Worm (Caenorhabditis elegans) whole organism, young adult: Measurements from ENCODE around the gene glb-14.

Experiments
- B0019.2 ChIP-seq: fragments of 200-800 bp; sonication (Bioruptor generic); conservative IDR thresholded peaks from 2 replicates; pipeline ENCODE4 v1.3.6; 2022; ENCODE audit warnings: missing genetic modification reagents, missing genetic modification characterization, missing compliant biosample characterization
- D2030.7 ChIP-seq: fragments of 200-800 bp; sonication (Bioruptor generic); IDR thresholded peaks from 2 replicates; pipeline ENCODE4 v1.3.6; 2022; ENCODE audit warnings: missing genetic modification reagents, missing genetic modification characterization, missing compliant biosample characterization
- F23B12.7 ChIP-seq: sonication (generic microtip); optimal IDR thresholded peaks from 2 replicates; lab custom pipeline; 2017; ENCODE audit warnings: missing genetic modification characterization, mild to moderate bottlenecking, missing compliant biosample characterization, antibody characterized with exemption, moderate library complexity; ENCODE audit not compliant: insufficient read depth
- F33H1.4 ChIP-seq: fragments of 200-800 bp; sonication (Bioruptor generic); IDR thresholded peaks from 2 replicates; pipeline ENCODE4 v1.3.6; 2022; ENCODE audit warnings: missing genetic modification reagents, missing genetic modification characterization, missing compliant biosample characterization
- F37B4.10 ChIP-seq: fragments of 200-800 bp; sonication (Bioruptor generic); IDR thresholded peaks from 2 replicates; pipeline ENCODE4 v1.3.6; 2022; ENCODE audit warnings: missing genetic modification characterization, missing compliant biosample characterization
- F39B2.1 ChIP-seq: fragments of 200-800 bp; sonication (Bioruptor generic); IDR thresholded peaks from 2 replicates; pipeline ENCODE4 v1.3.6; 2022; ENCODE audit warnings: missing genetic modification reagents, missing genetic modification characterization, missing compliant biosample characterization
- Y53F4B.3 ChIP-seq: fragments of 200-800 bp; sonication (Bioruptor generic); IDR thresholded peaks from 2 replicates; pipeline ENCODE4 v1.3.6; 2022; ENCODE audit warnings: missing genetic modification reagents, missing genetic modification characterization, missing compliant biosample characterization
- Y53G8AR.9 ChIP-seq: fragments of 200-800 bp; sonication (Bioruptor generic); conservative IDR thresholded peaks from 2 replicates; pipeline ENCODE4 v1.3.6; 2022; ENCODE audit warnings: missing genetic modification reagents, missing genetic modification characterization, missing compliant biosample characterization
- Y56A3A.18 ChIP-seq: fragments of 200-800 bp; sonication (Bioruptor generic); IDR thresholded peaks from 2 replicates; pipeline ENCODE4 v1.3.6; 2022; ENCODE audit warnings: missing genetic modification reagents, missing genetic modification characterization, missing compliant biosample characterization
- ZK185.1 ChIP-seq: sonication (generic microtip); optimal IDR thresholded peaks from 2 replicates; lab custom pipeline; 2016; ENCODE audit warnings: mild to moderate bottlenecking, missing genetic modification characterization, missing compliant biosample characterization; ENCODE audit not compliant: poor library complexity, severe bottlenecking
- akir-1 ChIP-seq: fragments of 200-800 bp; sonication (Bioruptor generic); optimal IDR thresholded peaks from 2 replicates; lab custom pipeline; 2018; ENCODE audit warnings: mild to moderate bottlenecking, missing genetic modification characterization, moderate library complexity, missing compliant biosample characterization
- ama-1 ChIP-seq, 3 experiments: fragments of 150-350 bp in 1 of 3; sonication (generic microtip) in 2 of 3; optimal IDR thresholded peaks; 2 replicates each; lab custom pipeline; 2014 to 2018; ENCODE audit warnings: missing biosample characterization in 2 of 3, missing genetic modification characterization in 2 of 3, missing genetic modification reagents in 2 of 3
- atf-7 ChIP-seq: sonication (generic microtip); optimal IDR thresholded peaks from 2 replicates; lab custom pipeline; 2017; ENCODE audit warnings: mild to moderate bottlenecking, missing genetic modification characterization, missing compliant biosample characterization
- attf-5 ChIP-seq: fragments of 200-800 bp; sonication (Bioruptor generic); optimal IDR thresholded peaks from 2 replicates; lab custom pipeline; 2018; ENCODE audit warnings: mild to moderate bottlenecking, missing genetic modification characterization, missing compliant biosample characterization
- attf-6 ChIP-seq: fragments of 200-800 bp; sonication (Bioruptor generic); IDR thresholded peaks from 2 replicates; pipeline ENCODE4 v1.3.6; 2022; ENCODE audit warnings: missing genetic modification reagents, missing genetic modification characterization, missing compliant biosample characterization
- ceh-40 ChIP-seq: fragments of 200-800 bp; sonication (Bioruptor generic); IDR thresholded peaks from 2 replicates; pipeline ENCODE4 v1.3.6; 2022; ENCODE audit warnings: missing genetic modification characterization, missing compliant biosample characterization
- ceh-58 ChIP-seq: fragments of 200-800 bp; sonication (Bioruptor generic); IDR thresholded peaks from 2 replicates; pipeline ENCODE4 v1.3.6; 2022; ENCODE audit warnings: missing genetic modification characterization, missing compliant biosample characterization
- ceh-91 ChIP-seq: fragments of 200-800 bp; sonication (Bioruptor generic); IDR thresholded peaks from 2 replicates; pipeline ENCODE4 v1.3.6; 2022; ENCODE audit warnings: missing genetic modification reagents, missing genetic modification characterization, missing compliant biosample characterization
- die-1 ChIP-seq: sonication (generic microtip); optimal IDR thresholded peaks from 2 replicates; lab custom pipeline; 2016; ENCODE audit warnings: missing genotype, mild to moderate bottlenecking, missing genetic modification characterization, missing compliant biosample characterization
- dox-1 ChIP-seq: fragments of 200-800 bp; sonication (Bioruptor generic); IDR thresholded peaks from 2 replicates; pipeline ENCODE4 v1.3.6; 2022; ENCODE audit warnings: missing genetic modification reagents, missing genetic modification characterization, missing compliant biosample characterization
- egrh-3 ChIP-seq: fragments of 200-800 bp; sonication (Bioruptor generic); IDR thresholded peaks from 2 replicates; pipeline ENCODE4 v1.3.6; 2022; ENCODE audit warnings: missing genetic modification reagents, missing genetic modification characterization, missing compliant biosample characterization
- hmg-1.2 ChIP-seq: fragments of 200-800 bp; sonication (Bioruptor generic); IDR thresholded peaks from 2 replicates; pipeline ENCODE4 v1.3.6; 2022; ENCODE audit warnings: missing genetic modification reagents, missing genetic modification characterization, missing compliant biosample characterization
- hrde-1 ChIP-seq: sonication (generic microtip); optimal IDR thresholded peaks from 2 replicates; lab custom pipeline; 2016; ENCODE audit warnings: missing genetic modification characterization, mild to moderate bottlenecking, missing compliant biosample characterization, moderate library complexity, missing genotype, missing genetic modification reagents, borderline replicate concordance
- hsf-1 ChIP-seq: fragments of 200-800 bp; sonication (Bioruptor generic); IDR thresholded peaks from 2 replicates; pipeline ENCODE4 v1.3.6; 2022; ENCODE audit warnings: missing genetic modification reagents, missing genetic modification characterization, missing compliant biosample characterization
- lag-1 ChIP-seq: fragments of 200-800 bp; sonication (Bioruptor generic); IDR thresholded peaks from 2 replicates; pipeline ENCODE4 v1.3.6; 2022; ENCODE audit warnings: missing genetic modification reagents, missing genetic modification characterization, missing compliant biosample characterization
- let-607 ChIP-seq, 2 experiments: fragments of 200-800 bp in 1 of 2; sonication (Bioruptor generic) in 1 of 2; sonication (generic microtip) in 1 of 2; optimal IDR thresholded peaks; 2 replicates each; lab custom pipeline; 2016 to 2018; ENCODE audit warnings: mild to moderate bottlenecking in 2 of 2, missing compliant biosample characterization in 2 of 2, missing genetic modification characterization in 2 of 2, moderate library complexity in 2 of 2, missing genotype in 1 of 2
- lin-35 ChIP-seq, 3 experiments: fragments of 150-350 bp in 2 of 3; sonication (generic microtip) in 1 of 3; optimal IDR thresholded peaks; 2 replicates each; lab custom pipeline; 2014 to 2018; ENCODE audit warnings: missing biosample characterization in 3 of 3, missing genetic modification characterization in 3 of 3, missing genetic modification reagents in 3 of 3
- lin-40 ChIP-seq: sonication (generic microtip); optimal IDR thresholded peaks from 2 replicates; lab custom pipeline; 2016; ENCODE audit warnings: missing genetic modification characterization, mild to moderate bottlenecking, missing compliant biosample characterization, missing genotype, missing genetic modification reagents
- lir-1 ChIP-seq: fragments of 200-800 bp; sonication (Bioruptor generic); conservative IDR thresholded peaks from 2 replicates; pipeline ENCODE4 v1.3.6; 2022; ENCODE audit warnings: missing genetic modification reagents, missing genetic modification characterization, missing compliant biosample characterization
- lsl-1 ChIP-seq: fragments of 200-800 bp; sonication (Bioruptor generic); optimal IDR thresholded peaks from 2 replicates; lab custom pipeline; 2018; ENCODE audit warnings: mild to moderate bottlenecking, missing genetic modification characterization, moderate library complexity, missing compliant biosample characterization
- madf-3 ChIP-seq: fragments of 200-800 bp; sonication (Bioruptor generic); IDR thresholded peaks from 2 replicates; pipeline ENCODE4 v1.3.6; 2022; ENCODE audit warnings: missing genetic modification reagents, missing genetic modification characterization, missing compliant biosample characterization
- mel-28 ChIP-seq: sonication (generic microtip); optimal IDR thresholded peaks from 2 replicates; lab custom pipeline; 2016; ENCODE audit warnings: borderline replicate concordance, mild to moderate bottlenecking, missing genetic modification characterization, missing compliant biosample characterization
- nfya-1 ChIP-seq: sonication (generic microtip); optimal IDR thresholded peaks from 2 replicates; lab custom pipeline; 2017; ENCODE audit warnings: antibody characterized with exemption, missing compliant biosample characterization, missing genetic modification characterization, borderline replicate concordance; ENCODE audit not compliant: insufficient read depth
- nfyb-1 ChIP-seq: fragments of 200-800 bp; sonication (Bioruptor generic); IDR thresholded peaks from 2 replicates; pipeline ENCODE4 v1.3.6; 2022; ENCODE audit warnings: missing genetic modification reagents, missing genetic modification characterization, missing compliant biosample characterization
- nhr-179 ChIP-seq: sonication (generic microtip); optimal IDR thresholded peaks from 2 replicates; lab custom pipeline; 2016; ENCODE audit warnings: mild to moderate bottlenecking, missing genetic modification characterization, missing compliant biosample characterization
- nhr-90 ChIP-seq: sonication (generic microtip); optimal IDR thresholded peaks from 2 replicates; lab custom pipeline; 2016; ENCODE audit warnings: missing genotype, mild to moderate bottlenecking, missing genetic modification characterization, missing compliant biosample characterization
- pbrm-1 ChIP-seq: fragments of 200-800 bp; sonication (Bioruptor generic); IDR thresholded peaks from 2 replicates; pipeline ENCODE4 v1.3.6; 2022; ENCODE audit warnings: missing genetic modification reagents, missing genetic modification characterization, missing compliant biosample characterization
- rcor-1 ChIP-seq: fragments of 200-800 bp; sonication (Bioruptor generic); IDR thresholded peaks from 2 replicates; pipeline ENCODE4 v1.3.6; 2022; ENCODE audit warnings: missing genetic modification reagents, missing genetic modification characterization, missing compliant biosample characterization
- repo-1 ChIP-seq: sonication (generic microtip); optimal IDR thresholded peaks from 2 replicates; lab custom pipeline; 2017; ENCODE audit warnings: mild to moderate bottlenecking, missing genetic modification characterization, missing compliant biosample characterization
- sdz-38 ChIP-seq: sonication (generic microtip); optimal IDR thresholded peaks from 2 replicates; lab custom pipeline; 2016; ENCODE audit warnings: missing genotype, missing genetic modification characterization, missing compliant biosample characterization
- snpc-1.1 ChIP-seq: sonication (generic microtip); optimal IDR thresholded peaks from 2 replicates; lab custom pipeline; 2017; ENCODE audit warnings: missing genetic modification characterization, mild to moderate bottlenecking, missing compliant biosample characterization, antibody characterized with exemption, moderate library complexity, missing genotype, missing genetic modification reagents; ENCODE audit not compliant: insufficient read depth
- snpc-1.3 ChIP-seq: sonication (generic microtip); optimal IDR thresholded peaks from 2 replicates; lab custom pipeline; 2017; ENCODE audit warnings: missing genetic modification characterization, mild to moderate bottlenecking, missing compliant biosample characterization, antibody characterized with exemption, moderate library complexity, missing genotype, missing genetic modification reagents; ENCODE audit not compliant: insufficient read depth
- snpc-3.4 ChIP-seq: sonication (generic microtip); optimal IDR thresholded peaks from 2 replicates; lab custom pipeline; 2017; ENCODE audit warnings: missing genetic modification characterization, mild to moderate bottlenecking, missing compliant biosample characterization, antibody characterized with exemption, moderate library complexity, missing genotype, missing genetic modification reagents
- ztf-26 ChIP-seq: sonication (generic microtip); optimal IDR thresholded peaks from 2 replicates; lab custom pipeline; 2017; ENCODE audit warnings: missing genetic modification characterization, missing compliant biosample characterization
- ztf-28 ChIP-seq: fragments of 200-800 bp; sonication (Bioruptor generic); IDR thresholded peaks from 2 replicates; pipeline ENCODE4 v1.3.6; 2022; ENCODE audit warnings: missing genetic modification reagents, missing genetic modification characterization, missing compliant biosample characterization
- ztf-3 ChIP-seq: fragments of 200-800 bp; sonication (Bioruptor generic); optimal IDR thresholded peaks from 2 replicates; lab custom pipeline; 2018; ENCODE audit warnings: mild to moderate bottlenecking, missing genetic modification characterization, missing compliant biosample characterization

Gene glb-14

DNA sequence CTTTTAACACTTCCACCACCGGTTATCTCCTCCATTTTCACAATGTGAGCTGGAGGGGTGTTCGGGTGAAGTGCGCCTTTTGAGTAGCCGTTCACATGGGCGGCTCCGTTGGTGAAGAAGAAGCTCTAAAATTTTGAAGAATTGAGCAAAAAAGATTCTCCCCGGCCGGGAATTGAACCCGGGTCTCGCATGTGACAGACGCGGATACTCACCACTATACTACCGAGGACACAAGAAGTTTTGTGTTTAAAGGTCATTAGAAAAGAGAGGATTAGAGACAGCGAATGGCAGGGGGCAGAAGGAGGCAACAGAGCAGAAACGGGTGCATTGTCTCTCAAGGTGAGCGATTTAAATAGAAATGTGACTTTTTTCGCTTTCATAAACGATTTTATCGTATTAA lies 6.8 kb upstream of the glb-14 start (continued):
- TF ChIP-seq rcor-1 (GFP tag; lab: Robert Waterston, UW): 0 out of 2 replicates have a peak, but pooled peaks have one; percentile 43
- TF ChIP-seq attf-5: peak; percentile 51
- TF ChIP-seq lin-40 (tag; lab: Kevin White, UChicago): peak; percentile 47
- TF ChIP-seq snpc-1.3 (tag; lab: Kevin White, UChicago): peak; percentile 67
- TF ChIP-seq akir-1 (GFP tag; lab: Kevin White, UChicago): no peak
- peak; percentile 44 for TF ChIP-seq nhr-179
- peak; percentile 88 for TF ChIP-seq nfyb-1 (GFP tag; lab: Robert Waterston, UW)
- peak; percentile 84; the same call in 1 of the 2 replicates for TF ChIP-seq Y56A3A.18
- no peak for TF ChIP-seq nfya-1
- TF ChIP-seq snpc-3.4 (tag; lab: Kevin White, UChicago): peak; percentile 38
- peak; percentile 30; the same call in 1 of the 2 replicates for TF ChIP-seq F33H1.4 (GFP tag; lab: Robert Waterston, UW)
- TF ChIP-seq egrh-3 (GFP tag; lab: Robert Waterston, UW): peak; percentile 40
- TF ChIP-seq madf-3 (GFP tag; lab: Robert Waterston, UW): no peak
- peak; percentile 34 for TF ChIP-seq mel-28 (tag; lab: Kevin White, UChicago)
- TF ChIP-seq B0019.2 (GFP tag; lab: Robert Waterston, UW): no peak
- peak; percentile 52; the same call in 1 of the 2 replicates for TF ChIP-seq Y53F4B.3 (GFP tag; lab: Robert Waterston, UW)
- TF ChIP-seq let-607 (tag; optimal IDR thresholded peaks at IDR 0.05; lab: Kevin White, UChicago): no peak
- TF ChIP-seq ceh-58 (GFP tag; lab: Robert Waterston, UW): no peak
- TF ChIP-seq hsf-1 (GFP tag; lab: Robert Waterston, UW): peak; percentile 56; the same call in 1 of the 2 replicates
- TF ChIP-seq attf-6 (GFP tag; lab: Robert Waterston, UW): no peak
- peak; percentile 24 for TF ChIP-seq atf-7 (tag; lab: Kevin White, UChicago)
- TF ChIP-seq ztf-26 (tag; lab: Kevin White, UChicago): peak; percentile 39
- no peak for TF ChIP-seq ztf-3 (GFP tag; lab: Kevin White, UChicago)
- peak; percentile 63 for TF ChIP-seq dox-1 (GFP tag; lab: Robert Waterston, UW)
- TF ChIP-seq D2030.7 (GFP tag; lab: Robert Waterston, UW): peak; percentile 70
- peak; percentile 34 for TF ChIP-seq ZK185.1 (tag; lab: Kevin White, UChicago)
- TF ChIP-seq lsl-1 (GFP tag; lab: Kevin White, UChicago): peak; percentile 30
- peak; percentile 19 for TF ChIP-seq snpc-1.1 (tag; lab: Kevin White, UChicago)
- TF ChIP-seq lir-1 (GFP tag; lab: Robert Waterston, UW): no peak
- peak; percentile 49 for TF ChIP-seq nhr-90 (tag; lab: Kevin White, UChicago)
- TF ChIP-seq ama-1 (optimal IDR thresholded peaks at IDR 0.05; lab: Kevin White, UChicago): no peak
- TF ChIP-seq ama-1 (GFP tag; optimal IDR thresholded peaks at IDR 0.05; lab: Kevin White, UChicago): peak; percentile 22 to 32
- 0 out of 2 replicates have a peak, but pooled peaks have one; percentile 12 for TF ChIP-seq ceh-40
- TF ChIP-seq die-1: peak; percentile 81
- no peak; the same call in 1 of the 2 replicates for TF ChIP-seq ceh-91 (GFP tag; lab: Robert Waterston, UW)
- peak; percentile 7 for TF ChIP-seq hrde-1 (tag; lab: Kevin White, UChicago)
- peak; percentile 75; the same call in 1 of the 2 replicates for TF ChIP-seq ztf-28
- TF ChIP-seq F37B4.10 (GFP tag; lab: Robert Waterston, UW): no peak
- no peak for TF ChIP-seq F39B2.1 (GFP tag; lab: Robert Waterston, UW)
- TF ChIP-seq pbrm-1 (GFP tag; lab: Robert Waterston, UW): peak; percentile 62
- no peak for TF ChIP-seq sdz-38 (tag; lab: Kevin White, UChicago)
- TF ChIP-seq Y53G8AR.9 (GFP tag; lab: Robert Waterston, UW): no peak
- TF ChIP-seq F23B12.7 (tag; lab: Kevin White, UChicago): peak; percentile 58
- peak; percentile 2 for TF ChIP-seq repo-1 (tag; lab: Kevin White, UChicago)
- no peak for TF ChIP-seq lag-1
- TF ChIP-seq hmg-1.2 (GFP tag; lab: Robert Waterston, UW): peak; percentile 81
- TF ChIP-seq lin-35 (GFP tag; optimal IDR thresholded peaks at IDR 0.05; lab: Kevin White, UChicago): peak in 1 of 3 experiments; percentile 54
